Fruit fly (Drosophila melanogaster) whole organism, embryonic: ENCODE data around the gene CG1440.

Source experiments
- ATbp ChIP-seq: fragments of 200-800 bp; sonication (Bioruptor generic); optimal IDR thresholded peaks from 2 replicates; lab custom pipeline; 2017; ENCODE audit warnings: missing biosample characterization, mild to moderate bottlenecking, missing genetic modification characterization, missing genetic modification reagents
- Antp ChIP-seq: fragments of 200-800 bp; sonication (Bioruptor generic); optimal IDR thresholded peaks from 3 replicates; lab custom pipeline; 2016; ENCODE audit warnings: missing biosample characterization, missing genetic modification characterization
- B-H1 ChIP-seq: fragments of 200-800 bp; sonication (Bioruptor generic); IDR thresholded peaks from 3 replicates; pipeline ENCODE4 v1.3.6; 2022; ENCODE audit warnings: missing biosample characterization, missing genetic modification characterization
- Blimp-1 ChIP-seq: fragments of 200-800 bp; sonication (Bioruptor generic); optimal IDR thresholded peaks from 3 replicates; lab custom pipeline; 2018; ENCODE audit warnings: missing biosample characterization, missing genetic modification characterization, mild to moderate bottlenecking, moderate library complexity, missing genetic modification reagents
- C15 ChIP-seq: fragments of 200-800 bp; sonication (Bioruptor generic); IDR thresholded peaks from 3 replicates; pipeline ENCODE4 v1.3.6; 2022; ENCODE audit warnings: missing biosample characterization, missing genetic modification characterization
- CG10543 ChIP-seq: fragments of 200-800 bp; sonication (Bioruptor generic); optimal IDR thresholded peaks from 3 replicates; lab custom pipeline; 2017; ENCODE audit warnings: missing biosample characterization, mild to moderate bottlenecking, missing genetic modification characterization, moderate library complexity
- CG10959 ChIP-seq: fragments of 200-800 bp; sonication (Bioruptor generic); IDR thresholded peaks from 2 replicates; pipeline ENCODE4 v1.3.6; 2022; ENCODE audit warnings: missing biosample characterization, missing genetic modification characterization
- CG11247 ChIP-seq: fragments of 200-800 bp; sonication (Bioruptor generic); IDR thresholded peaks from 2 replicates; pipeline ENCODE4 v1.3.6; 2022; ENCODE audit warnings: missing biosample characterization, missing genetic modification characterization
- CG11504 ChIP-seq: fragments of 200-800 bp; sonication (Bioruptor generic); optimal IDR thresholded peaks from 3 replicates; lab custom pipeline; 2019; ENCODE audit warnings: missing biosample characterization, mild to moderate bottlenecking, missing genetic modification characterization, moderate library complexity
- CG11695 ChIP-seq: fragments of 200-800 bp; sonication (Bioruptor generic); IDR thresholded peaks from 3 replicates; pipeline ENCODE4 v1.3.6; 2022; ENCODE audit warnings: missing biosample characterization, missing genetic modification characterization
- CG11696 ChIP-seq: fragments of 200-800 bp; sonication (Bioruptor generic); IDR thresholded peaks from 2 replicates; pipeline ENCODE4 v1.3.6; 2022; ENCODE audit warnings: missing biosample characterization, missing genetic modification characterization
- CG1233 ChIP-seq: fragments of 200-800 bp; sonication (Bioruptor generic); optimal IDR thresholded peaks from 4 replicates; lab custom pipeline; 2018; ENCODE audit warnings: missing biosample characterization, mild to moderate bottlenecking, missing genetic modification characterization
- CG15514 ChIP-seq: fragments of 200-800 bp; sonication (Bioruptor generic); optimal IDR thresholded peaks from 3 replicates; lab custom pipeline; 2017; ENCODE audit warnings: missing biosample characterization, missing genetic modification characterization, mild to moderate bottlenecking, moderate library complexity, missing genetic modification reagents
- CG1603 ChIP-seq: fragments of 200-800 bp; sonication (Bioruptor generic); optimal IDR thresholded peaks from 2 replicates; lab custom pipeline; 2019; ENCODE audit warnings: missing biosample characterization, mild to moderate bottlenecking, missing genetic modification characterization, moderate library complexity
- CG16813 ChIP-seq: fragments of 200-800 bp; sonication (Bioruptor generic); IDR thresholded peaks from 3 replicates; pipeline ENCODE4 v1.3.6; 2022; ENCODE audit warnings: missing biosample characterization, missing genetic modification characterization; ENCODE audit not compliant: partially characterized antibody
- CG17359 ChIP-seq: fragments of 200-800 bp; sonication (Bioruptor generic); optimal IDR thresholded peaks from 3 replicates; lab custom pipeline; 2018; ENCODE audit warnings: missing biosample characterization, mild to moderate bottlenecking, missing genetic modification characterization, moderate library complexity
- CG18262 ChIP-seq: fragments of 200-800 bp; optimal IDR thresholded peaks from 3 replicates; lab custom pipeline; 2019; ENCODE audit warnings: missing biosample characterization, mild to moderate bottlenecking, missing genetic modification characterization, moderate library complexity
- CG3065 ChIP-seq: fragments of 200-800 bp; sonication (Bioruptor generic); optimal IDR thresholded peaks from 2 replicates; lab custom pipeline; 2016; ENCODE audit warnings: missing biosample characterization, missing genetic modification characterization
- CG4282 ChIP-seq: fragments of 200-800 bp; sonication (Bioruptor generic); optimal IDR thresholded peaks from 2 replicates; lab custom pipeline; 2016; ENCODE audit warnings: missing biosample characterization, missing genetic modification characterization
- CG4820 ChIP-seq: fragments of 200-800 bp; sonication (Bioruptor generic); optimal IDR thresholded peaks from 3 replicates; lab custom pipeline; 2016; ENCODE audit warnings: missing biosample characterization, missing genetic modification characterization
- Dip2 ChIP-seq: fragments of 200-800 bp; sonication (Bioruptor generic); IDR thresholded peaks from 2 replicates; pipeline ENCODE4 v1.3.6; 2022; ENCODE audit warnings: missing biosample characterization, missing genetic modification characterization
- Dref ChIP-seq: fragments of 200-800 bp; sonication (Bioruptor generic); IDR thresholded peaks from 2 replicates; pipeline ENCODE4 v1.3.6; 2022; ENCODE audit warnings: missing biosample characterization, missing genetic modification characterization
- H15 ChIP-seq: fragments of 200-800 bp; sonication (Bioruptor generic); IDR thresholded peaks from 3 replicates; pipeline ENCODE4 v1.3.6; 2022; ENCODE audit warnings: missing biosample characterization, missing genetic modification characterization
- HLHmδ ChIP-seq: fragments of 200-800 bp; sonication (Bioruptor generic); optimal IDR thresholded peaks from 2 replicates; lab custom pipeline; 2018; ENCODE audit warnings: missing biosample characterization, mild to moderate bottlenecking, missing genetic modification characterization, moderate library complexity
- Med ChIP-seq: fragments of 200-800 bp; sonication (Bioruptor generic); peaks from one replicate; lab custom pipeline; 2016; ENCODE audit warnings: missing biosample characterization, missing genetic modification characterization, mild to moderate bottlenecking, inconsistent platforms, moderate library complexity
- Nf-YA ChIP-seq: fragments of 200-800 bp; sonication (Bioruptor generic); IDR thresholded peaks from 2 replicates; pipeline ENCODE4 v1.3.6; 2022; ENCODE audit warnings: missing biosample characterization, missing genetic modification characterization
- Vsx1 ChIP-seq: fragments of 200-800 bp; sonication (Bioruptor generic); optimal IDR thresholded peaks from 2 replicates; lab custom pipeline; 2017; ENCODE audit warnings: missing biosample characterization, mild to moderate bottlenecking, missing genetic modification characterization, missing genetic modification reagents
- bsh ChIP-seq, 2 experiments: fragments of 200-800 bp; sonication (Bioruptor generic); optimal IDR thresholded peaks; 2 replicates each; lab custom pipeline; 2017 to 2018; ENCODE audit warnings: mild to moderate bottlenecking in 2 of 2, missing biosample characterization in 2 of 2, missing genetic modification characterization in 2 of 2, moderate library complexity in 1 of 2
- cato ChIP-seq: fragments of 200-800 bp; sonication (Bioruptor generic); optimal IDR thresholded peaks from 2 replicates; lab custom pipeline; 2016; ENCODE audit warnings: missing biosample characterization, missing genetic modification characterization, borderline replicate concordance
- corto ChIP-seq: fragments of 200-800 bp; sonication (Bioruptor generic); optimal IDR thresholded peaks from 2 replicates; lab custom pipeline; 2016; ENCODE audit warnings: missing biosample characterization, mild to moderate bottlenecking, missing genetic modification characterization, moderate library complexity
- ewg ChIP-seq: fragments of 200-800 bp; sonication (Bioruptor generic); optimal IDR thresholded peaks from 3 replicates; lab custom pipeline; 2017; ENCODE audit warnings: mild to moderate bottlenecking, missing biosample characterization, missing genetic modification reagents, missing genetic modification characterization
- fd102C ChIP-seq: fragments of 200-800 bp; sonication (Bioruptor generic); optimal IDR thresholded peaks from 2 replicates; lab custom pipeline; 2018; ENCODE audit warnings: missing biosample characterization, mild to moderate bottlenecking, missing genetic modification characterization, moderate library complexity
- her ChIP-seq: fragments of 200-800 bp; sonication (Bioruptor generic); optimal IDR thresholded peaks from 2 replicates; lab custom pipeline; 2016; ENCODE audit warnings: missing biosample characterization, missing genetic modification characterization
- inv ChIP-seq: fragments of 200-800 bp; sonication (Bioruptor generic); IDR thresholded peaks from 2 replicates; pipeline ENCODE4 v1.3.6; 2022; ENCODE audit warnings: missing biosample characterization, missing genetic modification characterization; ENCODE audit not compliant: partially characterized antibody
- kay ChIP-seq: fragments of 200-800 bp; sonication (Bioruptor generic); optimal IDR thresholded peaks from 2 replicates; lab custom pipeline; 2016; ENCODE audit warnings: missing biosample characterization, missing genetic modification characterization
- lov ChIP-seq, 2 experiments: fragments of 200-800 bp in 1 of 2; fragments of >200 bp in 1 of 2; sonication (Bioruptor generic) in 1 of 2; IDR thresholded peaks in 1 of 2; optimal IDR thresholded peaks in 1 of 2; 2 replicates in 1 of 2; 3 replicates in 1 of 2; pipeline versions ENCODE4 v1.3.6 to Lab custom; 2017 to 2022; ENCODE audit warnings: missing biosample characterization in 1 of 2, missing genetic modification characterization in 1 of 2
- nom ChIP-seq: fragments of 200-800 bp; sonication (Bioruptor generic); optimal IDR thresholded peaks from 2 replicates; lab custom pipeline; 2017; ENCODE audit warnings: missing biosample characterization, missing genetic modification characterization, mild to moderate bottlenecking, moderate library complexity, missing genetic modification reagents
- otp ChIP-seq: fragments of 200-800 bp; sonication (Bioruptor generic); IDR thresholded peaks from 3 replicates; pipeline ENCODE4, ENCODE4 v1.3.6; 2022; ENCODE audit warnings: missing biosample characterization, missing genetic modification characterization
- p53 ChIP-seq: fragments of 200-800 bp; sonication (Bioruptor generic); optimal IDR thresholded peaks from 2 replicates; lab custom pipeline; 2016; ENCODE audit warnings: missing biosample characterization, missing genetic modification characterization
- sens ChIP-seq: fragments of 200-800 bp; sonication (Bioruptor generic); peaks from one replicate; lab custom pipeline; 2016; ENCODE audit warnings: missing biosample characterization, missing genetic modification characterization
- slbo ChIP-seq: fragments of 200-800 bp; sonication (Bioruptor generic); IDR thresholded peaks from 2 replicates; pipeline ENCODE4 v1.3.6; 2022; ENCODE audit warnings: missing biosample characterization, missing genetic modification characterization
- so ChIP-seq: fragments of 200-800 bp; sonication (Bioruptor generic); IDR thresholded peaks from 3 replicates; pipeline ENCODE4 v1.3.6; 2022; ENCODE audit warnings: missing biosample characterization, missing genetic modification characterization
- tio ChIP-seq: fragments of 200-800 bp; sonication (Bioruptor generic); optimal IDR thresholded peaks from 2 replicates; lab custom pipeline; 2017; ENCODE audit warnings: missing biosample characterization, missing genetic modification characterization, inconsistent platforms
- trem ChIP-seq: fragments of 200-800 bp; optimal IDR thresholded peaks from 3 replicates; lab custom pipeline; 2019; ENCODE audit warnings: missing biosample characterization, mild to moderate bottlenecking, missing genetic modification characterization, moderate library complexity
- unc-4 ChIP-seq: fragments of 200-800 bp; sonication (Bioruptor generic); IDR thresholded peaks from 2 replicates; pipeline ENCODE4 v1.3.6; 2022; ENCODE audit warnings: missing biosample characterization, missing genetic modification characterization; ENCODE audit not compliant: partially characterized antibody
- wor ChIP-seq: fragments of 200-800 bp; sonication (Bioruptor generic); IDR thresholded peaks from 2 replicates; pipeline ENCODE4 v1.3.6; 2022; ENCODE audit warnings: missing biosample characterization, missing genetic modification characterization

Gene CG1440

dm6 chrX:8455019-8455555 lies 18.2 kb downstream of the CG1440 start, which contains the start of gene org-1 (continued):
- TF ChIP-seq CG11247 (GFP tag; lab: Robert Waterston, UW) (peak; percentile 96), Vsx1 (peak; percentile 83), CG4282 (GFP tag; lab: Kevin White, UChicago) (no peak), CG15514 (GFP tag; lab: Kevin White, UChicago) (peak; percentile 72), H15 (GFP tag; lab: Robert Waterston, UW) (peak; percentile 97), CG16813 (GFP tag; lab: Robert Waterston, UW) (no peak), kay (peak; percentile 85)
- TF ChIP-seq, all 482 proteins: peak for 426

dm6 chrX:8457532-8457931 lies 20.7 kb downstream of the CG1440 start, which contains the start of gene CG32713:
Gene CG32713, minus strand, starts transcription at chrX:8457632.
- TF ChIP-seq CG3065 (GFP tag; lab: Kevin White, UChicago): no peak
- TF ChIP-seq Dref (GFP tag; lab: Robert Waterston, UW): no peak
- TF ChIP-seq CG4820 (GFP tag; lab: Kevin White, UChicago): no peak
- no peak for TF ChIP-seq CG10543 (GFP tag; lab: Kevin White, UChicago)
- TF ChIP-seq Nf-YA (GFP tag; lab: Robert Waterston, UW): no peak
- TF ChIP-seq CG18262: no peak
- TF ChIP-seq lov (optimal IDR thresholded peaks at IDR 0.05; lab: Kevin White, UChicago): no peak
- no peak for TF ChIP-seq lov (GFP tag; IDR thresholded peaks at IDR 0.05; lab: Robert Waterston, UW)
- no peak for TF ChIP-seq HLHmδ (GFP tag; lab: Kevin White, UChicago)
- no peak for TF ChIP-seq corto (GFP tag; lab: Kevin White, UChicago)
- TF ChIP-seq ewg (GFP tag; lab: Kevin White, UChicago): no peak
- TF ChIP-seq fd102C: no peak
- TF ChIP-seq inv (GFP tag; lab: Robert Waterston, UW): no peak
- TF ChIP-seq p53 (GFP tag; lab: Kevin White, UChicago): no peak
- TF ChIP-seq slbo (GFP tag; lab: Robert Waterston, UW): no peak
- TF ChIP-seq cato (GFP tag; lab: Kevin White, UChicago): no peak
- no peak for TF ChIP-seq so (GFP tag; lab: Robert Waterston, UW)
- TF ChIP-seq CG10959 (GFP tag; lab: Robert Waterston, UW): no peak

dm6 chrX:8459452-8460040 lies 22.7 kb downstream of the CG1440 start:
- TF ChIP-seq CG11695 (GFP tag; lab: Robert Waterston, UW) (0 out of 3 replicates have a peak, but pooled peaks have one; percentile 29), ATbp (GFP tag; lab: Kevin White, UChicago) (peak; percentile 8), Dip2 (GFP tag; lab: Robert Waterston, UW) (no peak), B-H1 (GFP tag; lab: Robert Waterston, UW) (no peak), CG17359 (tag; lab: Kevin White, UChicago) (peak; percentile 19), trem (tag; lab: Kevin White, UChicago) (no peak), Antp (GFP tag; lab: Kevin White, UChicago) (no peak), C15 (GFP tag; lab: Robert Waterston, UW) (no peak), wor (GFP tag; lab: Robert Waterston, UW) (no peak), otp (GFP tag; lab: Robert Waterston, UW) (no peak), Med (GFP tag; lab: Kevin White, UChicago) (peak; percentile 0), bsh (GFP tag; optimal IDR thresholded peaks at IDR 0.05; lab: Kevin White, UChicago) (peak in 1 of 2 experiments; percentile 19), tio (GFP tag; lab: Kevin White, UChicago) (no peak), unc-4 (GFP tag; lab: Robert Waterston, UW) (no peak), nom (GFP tag; lab: Kevin White, UChicago) (peak; percentile 54), her (GFP tag; lab: Kevin White, UChicago) (no peak), CG1233 (GFP tag; lab: Kevin White, UChicago) (peak; percentile 2), CG1603 (peak; percentile 20), sens (GFP tag; lab: Kevin White, UChicago) (peak; percentile 71), Blimp-1 (GFP tag; lab: Kevin White, UChicago) (peak; percentile 5), CG11696 (GFP tag; lab: Robert Waterston, UW) (peak; percentile 54; the same call in 1 of the 2 replicates), CG11504 (tag; lab: Kevin White, UChicago) (peak; percentile 9)
